Worm (Caenorhabditis elegans): ENCODE results near the gene tba-4.

The tba-4 gene

DNA sequence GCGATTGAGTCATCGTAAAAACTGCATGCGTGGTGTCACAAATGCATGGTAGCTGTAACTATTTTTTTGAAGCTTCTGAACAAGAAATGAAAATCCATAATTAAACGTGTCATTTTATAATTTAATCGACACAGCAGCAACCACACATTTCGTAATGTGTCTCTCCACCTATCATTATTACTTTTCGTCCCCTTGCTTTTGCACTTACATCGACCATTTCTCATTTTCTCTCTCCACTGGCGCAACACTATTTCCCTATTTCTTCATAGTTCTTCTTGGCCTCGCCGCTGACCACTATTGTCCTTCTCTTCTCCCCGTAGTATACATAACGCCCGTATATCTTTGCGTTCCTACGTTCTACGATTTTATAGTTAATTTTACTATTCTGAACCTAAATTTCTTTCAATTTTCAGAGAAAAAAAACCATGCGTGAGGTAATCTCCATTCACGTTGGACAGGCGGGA, at the start of gene tba-4:
tba-4 (plus strand) TSS at position 414 of the 464 bp plus-strand sequence.
- TF ChIP-seq bed-1 (GFP tag; IDR thresholded peaks at IDR 0.05) (no peak), hmg-20 (GFP tag; IDR thresholded peaks at IDR 0.05) (no peak), cebp-1 (GFP tag; IDR thresholded peaks at IDR 0.05) (peak; percentile 50; the same call in 1 of the 2 replicates), cebp-1 (tag; optimal IDR thresholded peaks at IDR 0.05) (no peak), let-607 (tag; optimal IDR thresholded peaks at IDR 0.05) (peak in 1 of 2 experiments; percentile 63), chd-7 (tag; optimal IDR thresholded peaks at IDR 0.05) (no peak), nhr-80 (tag; optimal IDR thresholded peaks at IDR 0.05) (peak; percentile 83), sptf-2 (GFP tag; optimal IDR thresholded peaks at IDR 0.05) (no peak), ztf-6 (GFP tag; IDR thresholded peaks at IDR 0.05) (no peak)

- no peak for TF ChIP-seq die-1 (tag; optimal IDR thresholded peaks at IDR 0.05)
- TF ChIP-seq dpff-1 (tag; optimal IDR thresholded peaks at IDR 0.05), result no peak
- peak; percentile 49; the same call in 1 of the 2 replicates for TF ChIP-seq madf-6 (GFP tag; IDR thresholded peaks at IDR 0.05)
- no peak for TF ChIP-seq Y67H2A.10 (GFP tag; conservative IDR thresholded peaks at IDR 0.05)
- no peak for TF ChIP-seq madf-10 (tag; optimal IDR thresholded peaks at IDR 0.05)
- no peak for TF ChIP-seq attf-6 (GFP tag; IDR thresholded peaks at IDR 0.05)
- TF ChIP-seq pbrm-1 (GFP tag; IDR thresholded peaks at IDR 0.05), result no peak
- TF ChIP-seq B0035.1 (tag; optimal IDR thresholded peaks at IDR 0.05), result peak; percentile 6
- TF ChIP-seq Y56A3A.18 (GFP tag; IDR thresholded peaks at IDR 0.05), result no peak
- peak; percentile 6 for TF ChIP-seq atf-7 (tag; optimal IDR thresholded peaks at IDR 0.05)
- TF ChIP-seq lin-26 (GFP tag; IDR thresholded peaks at IDR 0.05), result no peak
- TF ChIP-seq B0336.3 (GFP tag; IDR thresholded peaks at IDR 0.05), result 0 out of 2 replicates have a peak, but pooled peaks have one; percentile 15
- no peak for TF ChIP-seq sdz-38 (tag; optimal IDR thresholded peaks at IDR 0.05)
- no peak for TF ChIP-seq F57A8.1 (GFP tag; optimal IDR thresholded peaks at IDR 0.05)
- TF ChIP-seq hrde-1 (tag; optimal IDR thresholded peaks at IDR 0.05; ENCODE audit: borderline replicate concordance), result peak; percentile 48
- TF ChIP-seq dpl-1 (GFP tag; optimal IDR thresholded peaks at IDR 0.05), result no peak
- no peak for TF ChIP-seq F10E7.11 (tag; optimal IDR thresholded peaks at IDR 0.05)
- TF ChIP-seq F52B5.7 (tag; optimal IDR thresholded peaks at IDR 0.05), result no peak
- TF ChIP-seq nfyb-1 (GFP tag; IDR thresholded peaks at IDR 0.05), result 0 out of 2 replicates have a peak, but pooled peaks have one; percentile 20
- TF ChIP-seq ztf-25 (GFP tag; IDR thresholded peaks at IDR 0.05), result 0 out of 2 replicates have a peak, but pooled peaks have one; percentile 66
- no peak for TF ChIP-seq nhr-80 (tag; optimal IDR thresholded peaks at IDR 0.05)
- TF ChIP-seq lag-1 (GFP tag; IDR thresholded peaks at IDR 0.05), result no peak
- peak; percentile 13; the same call in 1 of the 2 replicates for TF ChIP-seq Y95B8A.8 (GFP tag; IDR thresholded peaks at IDR 0.05)
- peak; percentile 25 for TF ChIP-seq snpc-4 (GFP tag; optimal IDR thresholded peaks at IDR 0.05)
- no peak for TF ChIP-seq snpc-4 (tag; optimal IDR thresholded peaks at IDR 0.05)
- TF ChIP-seq C17E4.6 (GFP tag; IDR thresholded peaks at IDR 0.05), result no peak
- peak; percentile 5; the same call in 1 of the 2 replicates for TF ChIP-seq hmg-1.2 (GFP tag; IDR thresholded peaks at IDR 0.05)
- TF ChIP-seq mes-4 (tag; optimal IDR thresholded peaks at IDR 0.05), result no peak
- TF ChIP-seq hsf-1 (GFP tag; IDR thresholded peaks at IDR 0.05), result no peak
- TF ChIP-seq F33H1.4 (GFP tag; IDR thresholded peaks at IDR 0.05), result peak; percentile 42
- TF ChIP-seq hmg-20 (GFP tag; IDR thresholded peaks at IDR 0.05), result no peak
- no peak for TF ChIP-seq ets-4 (GFP tag; optimal IDR thresholded peaks at IDR 0.05)
- no peak for TF ChIP-seq akir-1 (GFP tag; optimal IDR thresholded peaks at IDR 0.05)
- no peak for TF ChIP-seq repo-1 (tag; optimal IDR thresholded peaks at IDR 0.05)
- no peak for TF ChIP-seq ztf-26 (tag; optimal IDR thresholded peaks at IDR 0.05)
- no peak for TF ChIP-seq sea-2 (GFP tag; IDR thresholded peaks at IDR 0.05)
- no peak for TF ChIP-seq F39B2.1 (GFP tag; IDR thresholded peaks at IDR 0.05)
- no peak for TF ChIP-seq cebp-1 (GFP tag; IDR thresholded peaks at IDR 0.05)
- TF ChIP-seq cebp-1 (tag; optimal IDR thresholded peaks at IDR 0.05), result peak; percentile 24
- no peak for TF ChIP-seq ceh-91 (GFP tag; IDR thresholded peaks at IDR 0.05)
- no peak for TF ChIP-seq F57C9.4 (tag; optimal IDR thresholded peaks at IDR 0.05)
- TF ChIP-seq hlh-12 (tag; optimal IDR thresholded peaks at IDR 0.05), result no peak
These were observed 47.8 kb upstream of the tba-4 start for ce11 chrII:10870698-10871097.
